Worm (Caenorhabditis elegans): ENCODE data around the gene ash-2.

Gene ash-2

DNA sequence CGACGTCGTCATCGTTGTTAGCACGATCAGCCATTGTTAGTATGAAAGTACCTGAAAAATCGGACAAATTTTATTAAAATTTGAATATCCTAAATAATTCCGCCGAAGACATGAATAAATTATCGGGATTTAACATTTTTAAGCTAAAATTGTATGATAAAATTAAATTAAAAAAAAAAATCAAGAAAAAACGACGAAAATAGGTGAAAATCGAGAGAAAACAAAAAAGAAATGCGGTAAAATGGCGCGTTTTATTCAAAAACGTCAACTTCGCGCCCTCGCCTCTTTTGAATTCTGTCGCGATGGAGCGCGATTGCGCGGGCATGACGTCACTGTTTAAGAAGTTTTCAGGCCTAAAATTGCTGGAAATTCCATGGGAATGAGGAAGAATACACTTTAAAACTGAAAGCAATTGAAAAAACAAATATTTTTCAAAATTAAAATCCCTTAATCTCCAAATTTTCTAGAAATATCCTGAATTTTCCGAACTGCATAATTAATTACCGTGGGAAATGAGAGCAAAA lies 27.0 kb downstream of the ash-2 start, which contains the start of gene mcm-2:
mcm-2 (minus strand) TSS at position 51 of the 524 bp plus-strand sequence.
- TF ChIP-seq ceh-90 (tag; optimal IDR thresholded peaks at IDR 0.05) (no peak), lir-3 (tag; optimal IDR thresholded peaks at IDR 0.05; ENCODE audit: poor library complexity) (no peak), sox-4 (tag; optimal IDR thresholded peaks at IDR 0.05) (no peak), C16A3.4 (tag; optimal IDR thresholded peaks at IDR 0.05) (peak; percentile 56), blmp-1 (tag; optimal IDR thresholded peaks at IDR 0.05) (no peak), C34B4.2 (tag; optimal IDR thresholded peaks at IDR 0.05) (no peak), lin-15B (tag; optimal IDR thresholded peaks at IDR 0.05) (peak; percentile 73), lin-39 (tag; optimal IDR thresholded peaks at IDR 0.05) (no peak), F16B12.6 (tag; optimal IDR thresholded peaks at IDR 0.05) (peak; percentile 38), irx-1 (tag; optimal IDR thresholded peaks at IDR 0.05) (peak; percentile 3), fkh-4 (tag; optimal IDR thresholded peaks at IDR 0.05; ENCODE audit: borderline replicate concordance) (no peak), hlh-4 (tag; optimal IDR thresholded peaks at IDR 0.05) (no peak), unc-98 (GFP tag; IDR thresholded peaks at IDR 0.05) (no peak), egl-13 (tag; optimal IDR thresholded peaks at IDR 0.05) (peak; percentile 10), snpc-4 (tag; optimal IDR thresholded peaks at IDR 0.05) (peak; percentile 19), dsc-1 (tag; optimal IDR thresholded peaks at IDR 0.05) (peak; percentile 35), ceh-88 (GFP tag; IDR thresholded peaks at IDR 0.05) (no peak), sup-37 (GFP tag; optimal IDR thresholded peaks at IDR 0.05) (no peak), grh-1 (GFP tag; IDR thresholded peaks at IDR 0.05) (peak; percentile 38; the same call in 1 of the 2 replicates), pqm-1 (tag; optimal IDR thresholded peaks at IDR 0.05) (no peak), lin-14 (GFP tag; optimal IDR thresholded peaks at IDR 0.05) (no peak), mef-2 (tag; optimal IDR thresholded peaks at IDR 0.05) (no peak), tbx-2 (tag; optimal IDR thresholded peaks at IDR 0.05) (peak; percentile 60), hlh-17 (GFP tag; optimal IDR thresholded peaks at IDR 0.05; ENCODE audit: borderline replicate concordance) (no peak), tlp-1 (tag; optimal IDR thresholded peaks at IDR 0.05) (no peak), fkh-8 (tag; optimal IDR thresholded peaks at IDR 0.05) (peak; percentile 74), ceh-82 (tag; optimal IDR thresholded peaks at IDR 0.05) (peak in 2 of 3 experiments; percentile 23 to 68), C04F5.9 (tag; optimal IDR thresholded peaks at IDR 0.05) (no peak), dpl-1 (GFP tag; optimal IDR thresholded peaks at IDR 0.05) (peak; percentile 87 to 91 (median 89)), nhr-90 (tag; optimal IDR thresholded peaks at IDR 0.05; ENCODE audit: poor library complexity) (peak; percentile 53), nhr-12 (tag; optimal IDR thresholded peaks at IDR 0.05) (no peak), ztf-11 (tag; optimal IDR thresholded peaks at IDR 0.05) (peak in 1 of 2 experiments; percentile 8), vab-15 (tag; optimal IDR thresholded peaks at IDR 0.05) (no peak), isw-1 (GFP tag; IDR thresholded peaks at IDR 0.05) (peak; percentile 38), elt-2 (tag; optimal IDR thresholded peaks at IDR 0.05) (no peak), fkh-10 (GFP tag; optimal IDR thresholded peaks at IDR 0.05) (no peak), nhr-20 (tag; optimal IDR thresholded peaks at IDR 0.05) (peak; percentile 60), unc-62 (GFP tag; optimal IDR thresholded peaks at IDR 0.05) (no peak), pax-3 (tag; optimal IDR thresholded peaks at IDR 0.05) (no peak), ama-1 (optimal IDR thresholded peaks at IDR 0.05) (no peak), aly-2 (tag; optimal IDR thresholded peaks at IDR 0.05) (no peak), ets-5 (GFP tag; IDR thresholded peaks at IDR 0.05) (no peak), nhr-71 (tag; optimal IDR thresholded peaks at IDR 0.05) (peak; percentile 80), fos-1 (tag; optimal IDR thresholded peaks at IDR 0.05) (no peak), aha-1 (tag; optimal IDR thresholded peaks at IDR 0.05) (no peak), nhr-11 (tag; optimal IDR thresholded peaks at IDR 0.05) (no peak), mab-9 (GFP tag; IDR thresholded peaks at IDR 0.05) (no peak), ceh-63 (GFP tag; optimal IDR thresholded peaks at IDR 0.05) (no peak), lin-35 (GFP tag; optimal IDR thresholded peaks at IDR 0.05) (peak; percentile 81 to 94), lsy-2 (tag; optimal IDR thresholded peaks at IDR 0.05) (peak; percentile 60 to 81), mdl-1 (tag; optimal IDR thresholded peaks at IDR 0.05) (peak in 1 of 2 experiments; percentile 19), ces-1 (GFP tag; optimal IDR thresholded peaks at IDR 0.05) (no peak), rnt-1 (tag; optimal IDR thresholded peaks at IDR 0.05) (peak; percentile 65)

All from whole organism, L1 larva.